Worm (Caenorhabditis elegans): ENCODE measurements around the gene C24H10.3.

- no peak for TF ChIP-seq ztf-23 (GFP tag; IDR thresholded peaks at IDR 0.05)
- TF ChIP-seq flt-1 (GFP tag; IDR thresholded peaks at IDR 0.05): no peak
- no peak for TF ChIP-seq tab-1 (GFP tag; IDR thresholded peaks at IDR 0.05)
- no peak for TF ChIP-seq klf-2 (GFP tag; conservative IDR thresholded peaks at IDR 0.05)
- no peak for TF ChIP-seq ref-1 (GFP tag; conservative IDR thresholded peaks at IDR 0.05)
- no peak for TF ChIP-seq med-1 (GFP tag; optimal IDR thresholded peaks at IDR 0.05; ENCODE audit: insufficient read depth)
Observed at ce11 chrX:5018062-5018653, 42.7 kb upstream of the C24H10.3 start.

All from whole organism, midembryonic.